Worm (Caenorhabditis elegans) whole organism, L2 larva: ENCODE results near the gene fbxa-164.

Experiments
- R02D3.7 ChIP-seq: fragments of 150-350 bp; optimal IDR thresholded peaks from 2 replicates; lab custom pipeline; 2014; ENCODE audit warnings: missing biosample characterization, missing genetic modification characterization
- ceh-82 ChIP-seq: fragments of 150-350 bp; optimal IDR thresholded peaks from 2 replicates; lab custom pipeline; 2014; ENCODE audit warnings: missing biosample characterization, missing genetic modification characterization
- fos-1 ChIP-seq: fragments of 150-350 bp; optimal IDR thresholded peaks from 2 replicates; lab custom pipeline; 2014; ENCODE audit warnings: missing biosample characterization, missing genetic modification characterization
- mdl-1 ChIP-seq, 2 experiments: fragments of 150-350 bp in 1 of 2; sonication (generic microtip) in 1 of 2; optimal IDR thresholded peaks; 2 replicates each; lab custom pipeline; 2017; ENCODE audit warnings: missing biosample characterization in 2 of 2, missing genetic modification characterization in 2 of 2
- skn-1 ChIP-seq: sonication (generic microtip); optimal IDR thresholded peaks from 2 replicates; lab custom pipeline; 2017; ENCODE audit warnings: missing biosample characterization, missing genetic modification characterization
- snpc-4 ChIP-seq: fragments of 150-350 bp; optimal IDR thresholded peaks from 2 replicates; lab custom pipeline; 2014; ENCODE audit warnings: missing biosample characterization, missing genetic modification characterization
- ztf-11 ChIP-seq: sonication (generic microtip); optimal IDR thresholded peaks from 2 replicates; lab custom pipeline; 2017; ENCODE audit warnings: missing biosample characterization, missing genetic modification characterization

DNA sequence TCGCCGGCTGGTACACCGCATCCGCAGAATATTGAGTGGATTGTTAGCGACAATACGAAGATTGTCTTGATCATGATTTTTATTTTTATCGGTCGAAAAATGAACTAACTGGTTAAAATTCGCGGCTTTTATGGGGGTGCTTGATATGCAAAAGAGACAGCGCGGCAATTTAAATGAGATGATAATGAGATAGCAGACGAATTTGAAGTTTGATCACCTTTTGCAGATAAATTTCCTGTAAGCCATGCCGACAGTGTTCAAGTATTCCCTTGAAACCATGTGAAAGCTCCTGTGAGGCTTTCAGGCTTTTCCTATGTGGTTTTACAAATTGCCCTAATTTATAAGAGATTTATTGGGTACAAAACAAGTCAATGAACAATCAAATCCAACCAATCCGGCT is 32.3 kb upstream of the fbxa-164 start, which contains the start of gene ZC204.17:
- TF ChIP-seq fos-1 (tag; lab: Kevin White, UChicago) (no peak), skn-1 (tag; lab: Kevin White, UChicago) (no peak), mdl-1 (tag; optimal IDR thresholded peaks at IDR 0.05; lab: Kevin White, UChicago) (no peak), R02D3.7 (tag; lab: Kevin White, UChicago) (no peak), snpc-4 (no peak), ztf-11 (tag; lab: Kevin White, UChicago) (no peak), ceh-82 (no peak)
